Fruit fly (Drosophila melanogaster): ENCODE data around the gene Svil.
A peak's percentile ranks its signal among the peaks of the same experiment; 100 is the strongest.

Svil gene

dm6 chr3L:2427151-2427550 is 49.7 kb downstream of the Svil start:
- TF ChIP-seq Smox (GFP tag; optimal IDR thresholded peaks at IDR 0.05): no peak
- peak; percentile 22 for TF ChIP-seq Eip78C (GFP tag)
- no peak for TF ChIP-seq CG11902 (GFP tag; optimal IDR thresholded peaks at IDR 0.05)
- TF ChIP-seq fkh (GFP tag; optimal IDR thresholded peaks at IDR 0.05): no peak
- TF ChIP-seq svp (GFP tag): peak; percentile 57

DNA sequence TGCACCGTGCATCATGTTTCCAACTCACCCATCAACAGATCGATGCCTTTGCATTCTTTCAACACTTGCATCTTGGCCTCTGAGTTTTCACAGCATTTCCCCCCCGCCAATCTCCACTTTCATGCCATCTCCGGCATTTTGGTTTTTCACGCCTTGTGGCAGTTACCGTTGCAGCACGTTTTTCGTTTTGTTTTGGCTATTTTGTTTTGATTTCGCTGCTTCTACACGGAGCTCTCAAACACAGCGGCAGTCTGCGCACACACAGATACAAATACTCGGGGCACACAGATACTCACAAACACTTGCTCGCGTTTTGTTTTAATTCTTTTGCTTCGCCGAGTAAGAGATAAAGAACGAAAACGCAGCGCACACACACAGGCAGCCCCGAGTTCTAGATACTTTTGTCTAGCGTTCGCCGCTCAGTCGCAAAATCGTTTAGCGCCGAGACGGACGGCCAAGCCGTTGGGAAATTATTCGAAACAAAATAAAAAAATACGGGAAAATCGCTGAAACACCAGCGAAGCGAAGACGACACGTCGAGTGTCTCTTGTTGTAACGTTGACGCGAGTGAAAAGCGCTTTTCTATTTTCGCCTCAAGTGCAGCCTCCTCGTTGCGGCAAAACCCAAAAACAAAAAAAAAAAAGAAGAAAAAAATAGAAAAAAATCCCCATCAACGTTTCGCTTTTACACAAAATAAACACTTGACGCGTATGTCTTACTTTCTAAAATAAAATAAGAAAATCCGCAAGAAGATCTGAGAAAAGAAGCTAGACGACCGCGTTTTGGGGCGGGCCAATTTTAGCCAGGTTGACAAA is 51.2 kb downstream of the Svil start:
- peak; percentile 72 for TF ChIP-seq CG16779 (tag; optimal IDR thresholded peaks at IDR 0.05)
- TF ChIP-seq Lpt (GFP tag; optimal IDR thresholded peaks at IDR 0.05): no peak
- peak in 1 of 2 experiments; percentile 61 for TF ChIP-seq salr (GFP tag; optimal IDR thresholded peaks at IDR 0.05)
- TF ChIP-seq CG11902 (GFP tag; optimal IDR thresholded peaks at IDR 0.05): no peak
- peak; percentile 61 for TF ChIP-seq svp (GFP tag)
- TF ChIP-seq dsx (GFP tag; optimal IDR thresholded peaks at IDR 0.05; ENCODE audit: poor library complexity, severe bottlenecking): peak; percentile 50
- no peak for TF ChIP-seq fkh (GFP tag; optimal IDR thresholded peaks at IDR 0.05)
- peak; percentile 14 for TF ChIP-seq Hr4 (GFP tag; optimal IDR thresholded peaks at IDR 0.05)
- peak; percentile 75; the same call in 2 of the 3 replicates for TF ChIP-seq CG8119 (GFP tag; IDR thresholded peaks at IDR 0.05)
- peak; percentile 46 for TF ChIP-seq vri (GFP tag; optimal IDR thresholded peaks at IDR 0.05)
- TF ChIP-seq Met (GFP tag; optimal IDR thresholded peaks at IDR 0.05): no peak
- TF ChIP-seq Sox14 (GFP tag; optimal IDR thresholded peaks at IDR 0.05): peak; percentile 23
- peak; percentile 62 for TF ChIP-seq CG15336 (GFP tag; IDR thresholded peaks at IDR 0.05)
- TF ChIP-seq CG32006 (GFP tag; optimal IDR thresholded peaks at IDR 0.05): peak; percentile 22
- peak; percentile 32 for TF ChIP-seq Eip93F (GFP tag; optimal IDR thresholded peaks at IDR 0.05)
- no peak for TF ChIP-seq acj6 (GFP tag; optimal IDR thresholded peaks at IDR 0.05)
- TF ChIP-seq CG6808 (GFP tag; optimal IDR thresholded peaks at IDR 0.05): peak; percentile 16
- TF ChIP-seq Hr38 (GFP tag; optimal IDR thresholded peaks at IDR 0.05): no peak
- TF ChIP-seq Blimp-1 (GFP tag; optimal IDR thresholded peaks at IDR 0.05): no peak
- TF ChIP-seq Gug (GFP tag; IDR thresholded peaks at IDR 0.05): no peak
- TF ChIP-seq Hr39 (GFP tag; optimal IDR thresholded peaks at IDR 0.05): no peak
- TF ChIP-seq CG7368 (GFP tag; optimal IDR thresholded peaks at IDR 0.05): peak; percentile 7
- no peak for TF ChIP-seq CG4318 (GFP tag; optimal IDR thresholded peaks at IDR 0.05)
- no peak for TF ChIP-seq cyc (GFP tag; optimal IDR thresholded peaks at IDR 0.05)
- TF ChIP-seq fd85E (GFP tag; optimal IDR thresholded peaks at IDR 0.05): no peak
- no peak for TF ChIP-seq Smox (GFP tag; optimal IDR thresholded peaks at IDR 0.05)
- peak; percentile 78 for TF ChIP-seq CG6276 (GFP tag; optimal IDR thresholded peaks at IDR 0.05)
- TF ChIP-seq CG3919 (GFP tag; optimal IDR thresholded peaks at IDR 0.05): no peak
- TF ChIP-seq achi (GFP tag; optimal IDR thresholded peaks at IDR 0.05): no peak
- TF ChIP-seq Sox102F (GFP tag; optimal IDR thresholded peaks at IDR 0.05): no peak
- no peak for TF ChIP-seq CG34406 (GFP tag; optimal IDR thresholded peaks at IDR 0.05)
- TF ChIP-seq CG6854 (GFP tag; optimal IDR thresholded peaks at IDR 0.05): peak; percentile 20
- peak; percentile 59; the same call in 2 of the 3 replicates for TF ChIP-seq CG6163 (GFP tag; IDR thresholded peaks at IDR 0.05)
- TF ChIP-seq CG8319 (GFP tag; optimal IDR thresholded peaks at IDR 0.05): no peak
- TF ChIP-seq dac (GFP tag; optimal IDR thresholded peaks at IDR 0.05): no peak
- TF ChIP-seq CG31627 (GFP tag; optimal IDR thresholded peaks at IDR 0.05): no peak
- TF ChIP-seq esn (GFP tag; optimal IDR thresholded peaks at IDR 0.05): no peak
- TF ChIP-seq topi (GFP tag; optimal IDR thresholded peaks at IDR 0.05): no peak
- TF ChIP-seq pdm3 (GFP tag; optimal IDR thresholded peaks at IDR 0.05): no peak
- TF ChIP-seq CG11294 (GFP tag; IDR thresholded peaks at IDR 0.05): no peak
- peak; percentile 26 for TF ChIP-seq CG10669 (GFP tag; optimal IDR thresholded peaks at IDR 0.05)
- TF ChIP-seq CG3032 (tag; optimal IDR thresholded peaks at IDR 0.05): no peak
- peak; percentile 77 for TF ChIP-seq eg (GFP tag; IDR thresholded peaks at IDR 0.05)
- TF ChIP-seq CG1621 (tag; optimal IDR thresholded peaks at IDR 0.05): no peak
- TF ChIP-seq CG11762 (GFP tag; optimal IDR thresholded peaks at IDR 0.05; ENCODE audit: insufficient read depth): no peak
- no peak for TF ChIP-seq CG6792 (GFP tag; optimal IDR thresholded peaks at IDR 0.05)
- TF ChIP-seq OdsH (GFP tag; optimal IDR thresholded peaks at IDR 0.05): no peak
- no peak for TF ChIP-seq CG10631 (GFP tag; optimal IDR thresholded peaks at IDR 0.05)
